Worm (Caenorhabditis elegans): ENCODE results near the gene R05D3.12.

ce11 chrIII:8401887-8402286, 21.1 kb downstream of the R05D3.12 start, which contains the start of gene lap-1:
- TF ChIP-seq ama-1 (optimal IDR thresholded peaks at IDR 0.05) (no peak), scrt-1 (GFP tag; IDR thresholded peaks at IDR 0.05) (no peak), hmbx-1 (tag; optimal IDR thresholded peaks at IDR 0.05) (no peak), hnd-1 (tag; optimal IDR thresholded peaks at IDR 0.05) (no peak), hmg-4 (GFP tag; optimal IDR thresholded peaks at IDR 0.05) (no peak), aly-1 (tag; optimal IDR thresholded peaks at IDR 0.05) (no peak), ceh-13 (GFP tag; optimal IDR thresholded peaks at IDR 0.05) (no peak), tbx-11 (GFP tag; IDR thresholded peaks at IDR 0.05) (no peak), F13C5.2 (tag; optimal IDR thresholded peaks at IDR 0.05) (no peak), flt-1 (GFP tag; IDR thresholded peaks at IDR 0.05) (no peak), sea-1 (GFP tag; conservative IDR thresholded peaks at IDR 0.05) (no peak)

Data from whole organism, early embryonic.